Worm (Caenorhabditis elegans) whole organism, L4/young adult: ENCODE measurements around the gene F52C12.6.

Source experiments
- W03F9.2 ChIP-seq: fragments of 150-350 bp; optimal IDR thresholded peaks from 2 replicates; lab custom pipeline; 2014; ENCODE audit warnings: missing biosample characterization, missing genetic modification characterization
- dao-5 ChIP-seq: sonication (generic microtip); optimal IDR thresholded peaks from 2 replicates; lab custom pipeline; 2016; ENCODE audit warnings: missing genotype, missing genetic modification characterization, moderate library complexity, missing compliant biosample characterization
- him-1 ChIP-seq: sonication (generic microtip); optimal IDR thresholded peaks from 2 replicates; lab custom pipeline; 2016; ENCODE audit warnings: missing genotype, missing genetic modification reagents, missing genetic modification characterization, missing compliant biosample characterization

DNA sequence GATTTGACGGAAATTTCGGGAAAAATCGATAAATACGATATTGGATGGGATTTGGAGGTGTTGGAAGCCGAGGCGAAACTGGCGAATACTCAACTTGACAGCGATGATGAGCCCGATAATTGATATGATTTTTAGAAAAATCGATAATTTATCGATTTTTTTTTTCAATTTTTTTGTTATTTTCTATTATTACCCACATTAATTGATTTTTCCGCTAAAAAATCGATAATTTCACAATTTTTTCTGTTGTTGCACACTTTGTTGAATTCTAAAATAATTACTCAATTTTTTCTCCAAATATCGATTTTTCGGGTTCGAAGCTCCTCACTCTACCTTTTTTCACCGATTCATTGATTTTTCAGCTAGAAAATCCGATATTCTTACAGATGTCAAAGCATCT lies 12.8 kb downstream of the F52C12.6 start, which contains the start of gene Y48A5A.3:
- TF ChIP-seq dao-5: no peak
- no peak for TF ChIP-seq W03F9.2
- TF ChIP-seq him-1 (tag; lab: Kevin White, UChicago): no peak
